Worm (Caenorhabditis elegans): ENCODE measurements around the gene comt-4.

- TF ChIP-seq him-1 (tag; optimal IDR thresholded peaks at IDR 0.05), result no peak
- no peak for TF ChIP-seq dao-5 (tag; optimal IDR thresholded peaks at IDR 0.05)
Measured at ce11 chrV:2067419-2067818, 17.4 kb upstream of the comt-4 start.
